Worm (Caenorhabditis elegans) whole organism, midembryonic: Measurements from ENCODE around the gene T20D4.11.

Experiments used
- T22C8.4 ChIP-seq: fragments of 200-800 bp; sonication (Bioruptor generic); IDR thresholded peaks from 2 replicates; pipeline ENCODE4 v1.3.6; 2022; ENCODE audit warnings: missing genetic modification characterization, missing compliant biosample characterization
- flt-1 ChIP-seq: fragments of 200-800 bp; sonication (Bioruptor generic); IDR thresholded peaks from 2 replicates; pipeline ENCODE4 v1.3.6; 2022; ENCODE audit warnings: missing genetic modification characterization, missing compliant biosample characterization
- klf-2 ChIP-seq: fragments of 200-800 bp; sonication (Bioruptor generic); conservative IDR thresholded peaks from 2 replicates; pipeline ENCODE4 v1.3.6; 2022; ENCODE audit warnings: missing genetic modification reagents, missing genetic modification characterization, missing compliant biosample characterization
- ref-1 ChIP-seq: fragments of 200-800 bp; sonication (Bioruptor generic); conservative IDR thresholded peaks from 2 replicates; pipeline ENCODE4 v1.3.6; 2022; ENCODE audit warnings: missing genetic modification reagents, missing genetic modification characterization, missing compliant biosample characterization

ce11 chrV:3394065-3394464 lies 4.4 kb upstream of the T20D4.11 start:
- no peak for TF ChIP-seq ref-1
- no peak for TF ChIP-seq klf-2 (GFP tag; lab: Robert Waterston, UW)
- no peak for TF ChIP-seq flt-1 (GFP tag; lab: Robert Waterston, UW)
- TF ChIP-seq T22C8.4 (GFP tag; lab: Robert Waterston, UW): no peak
